Fruit fly (Drosophila melanogaster) whole organism, embryonic: ENCODE results near the gene Hasp.

Experiments used
- ATbp ChIP-seq: fragments of 200-800 bp; sonication (Bioruptor generic); optimal IDR thresholded peaks from 2 replicates; lab custom pipeline; 2017; ENCODE audit warnings: missing biosample characterization, mild to moderate bottlenecking, missing genetic modification characterization, missing genetic modification reagents
- Atf-2 ChIP-seq: fragments of 200-800 bp; sonication (Bioruptor generic); optimal IDR thresholded peaks from 2 replicates; lab custom pipeline; 2016; ENCODE audit warnings: missing biosample characterization, missing genetic modification characterization
- CG10267 ChIP-seq: fragments of 200-800 bp; sonication (Bioruptor generic); optimal IDR thresholded peaks from 2 replicates; lab custom pipeline; 2018; ENCODE audit warnings: missing biosample characterization, mild to moderate bottlenecking, missing genetic modification characterization, moderate library complexity
- CG10366 ChIP-seq: fragments of 200-800 bp; sonication (Bioruptor generic); IDR thresholded peaks from 2 replicates; pipeline ENCODE4 v1.3.6; 2022; ENCODE audit warnings: missing biosample characterization, missing genetic modification characterization
- CG10959 ChIP-seq: fragments of 200-800 bp; sonication (Bioruptor generic); IDR thresholded peaks from 2 replicates; pipeline ENCODE4 v1.3.6; 2022; ENCODE audit warnings: missing biosample characterization, missing genetic modification characterization
- CG11085 ChIP-seq: fragments of 200-800 bp; sonication (Bioruptor generic); IDR thresholded peaks from 2 replicates; pipeline ENCODE4 v1.3.6; 2022; ENCODE audit warnings: missing biosample characterization, missing genetic modification characterization
- CG1603 ChIP-seq: fragments of 200-800 bp; sonication (Bioruptor generic); optimal IDR thresholded peaks from 2 replicates; lab custom pipeline; 2019; ENCODE audit warnings: missing biosample characterization, mild to moderate bottlenecking, missing genetic modification characterization, moderate library complexity
- CG16779 ChIP-seq: fragments of 200-800 bp; sonication (Bioruptor generic); IDR thresholded peaks from 2 replicates; pipeline ENCODE4 v1.3.6; 2022; ENCODE audit warnings: missing biosample characterization, missing genetic modification characterization
- CG17186 ChIP-seq: fragments of 200-800 bp; sonication (Bioruptor generic); optimal IDR thresholded peaks from 3 replicates; lab custom pipeline; 2017; ENCODE audit warnings: missing biosample characterization, missing genetic modification reagents, missing genetic modification characterization
- CG17328 ChIP-seq: fragments of 200-800 bp; sonication (Bioruptor generic); IDR thresholded peaks from 2 replicates; pipeline ENCODE4 v1.3.6; 2022; ENCODE audit warnings: missing biosample characterization, missing genetic modification characterization
- CG17568 ChIP-seq: fragments of 200-800 bp; sonication (Bioruptor generic); optimal IDR thresholded peaks from 2 replicates; lab custom pipeline; 2018; ENCODE audit warnings: missing biosample characterization, mild to moderate bottlenecking, missing genetic modification characterization, moderate library complexity
- CG18011 ChIP-seq: fragments of 200-800 bp; sonication (Bioruptor generic); optimal IDR thresholded peaks from 2 replicates; lab custom pipeline; 2017; ENCODE audit warnings: missing biosample characterization, missing genetic modification characterization, mild to moderate bottlenecking, moderate library complexity, missing genotype
- CG2678 ChIP-seq: fragments of 200-800 bp; sonication (Bioruptor generic); optimal IDR thresholded peaks from 3 replicates; lab custom pipeline; 2019; ENCODE audit warnings: missing biosample characterization, mild to moderate bottlenecking, missing genetic modification characterization, moderate library complexity
- CG31224 ChIP-seq: fragments of 200-800 bp; sonication (Bioruptor generic); IDR thresholded peaks from 2 replicates; pipeline ENCODE4 v1.3.6; 2022; ENCODE audit warnings: missing biosample characterization, missing genetic modification characterization
- CG4282 ChIP-seq: fragments of 200-800 bp; sonication (Bioruptor generic); optimal IDR thresholded peaks from 2 replicates; lab custom pipeline; 2016; ENCODE audit warnings: missing biosample characterization, missing genetic modification characterization
- CG43689 ChIP-seq: fragments of 200-800 bp; sonication (Bioruptor generic); IDR thresholded peaks from 2 replicates; pipeline ENCODE4 v1.3.6; 2022; ENCODE audit warnings: missing biosample characterization, missing genetic modification characterization
- CG5953 ChIP-seq: fragments of 200-800 bp; sonication (Bioruptor generic); IDR thresholded peaks from 2 replicates; pipeline ENCODE4 v1.3.6; 2022; ENCODE audit warnings: missing biosample characterization, missing genetic modification characterization
- CG6689 ChIP-seq: fragments of 200-800 bp; sonication (Bioruptor generic); IDR thresholded peaks from 2 replicates; pipeline ENCODE4 v1.3.6; 2022; ENCODE audit warnings: missing biosample characterization, missing genetic modification characterization
- CG6813 ChIP-seq: fragments of 200-800 bp; sonication (Bioruptor generic); optimal IDR thresholded peaks from 2 replicates; lab custom pipeline; 2017; ENCODE audit warnings: missing biosample characterization, missing genetic modification characterization, mild to moderate bottlenecking, moderate library complexity, missing genetic modification reagents
- CrebB ChIP-seq: fragments of 200-800 bp; sonication (Bioruptor generic); optimal IDR thresholded peaks from 3 replicates; lab custom pipeline; 2018; ENCODE audit warnings: missing biosample characterization, mild to moderate bottlenecking, missing genetic modification characterization
- D ChIP-seq, 2 experiments: fragments of 200-800 bp in 1 of 2; fragments of >200 bp in 1 of 2; sonication (Bioruptor generic) in 1 of 2; optimal IDR thresholded peaks; 2 replicates in 1 of 2; 3 replicates in 1 of 2; lab custom pipeline; 2017; ENCODE audit warnings: mild to moderate bottlenecking in 1 of 2, missing biosample characterization in 1 of 2, missing genetic modification characterization in 1 of 2, missing genetic modification reagents in 1 of 2
- E2f1 ChIP-seq: fragments of 200-800 bp; sonication (Bioruptor generic); IDR thresholded peaks from 2 replicates; pipeline ENCODE4 v1.3.6; 2022; ENCODE audit warnings: missing biosample characterization, missing genetic modification characterization
- Ets97D ChIP-seq: fragments of 200-800 bp; sonication (Bioruptor generic); optimal IDR thresholded peaks from 3 replicates; lab custom pipeline; 2016; ENCODE audit warnings: missing biosample characterization, missing genetic modification characterization
- Fer2 ChIP-seq: fragments of 200-800 bp; sonication (Bioruptor generic); optimal IDR thresholded peaks from 2 replicates; lab custom pipeline; 2018; ENCODE audit warnings: missing biosample characterization, mild to moderate bottlenecking, missing genetic modification characterization, moderate library complexity
- Gug ChIP-seq: fragments of 200-800 bp; sonication (Bioruptor generic); IDR thresholded peaks from 4 replicates; pipeline ENCODE4 v1.3.6; 2022; ENCODE audit warnings: missing biosample characterization, missing genetic modification characterization
- Kr ChIP-seq: fragments of 200-800 bp; sonication (Bioruptor generic); optimal IDR thresholded peaks from 2 replicates; lab custom pipeline; 2017; ENCODE audit warnings: missing biosample characterization, mild to moderate bottlenecking, missing genetic modification characterization
- Optix ChIP-seq: fragments of 200-800 bp; sonication (Bioruptor generic); IDR thresholded peaks from 3 replicates; pipeline ENCODE4 v1.3.6; 2022; ENCODE audit warnings: missing biosample characterization, missing genetic modification characterization
- PHDP ChIP-seq: fragments of 200-800 bp; sonication (Bioruptor generic); optimal IDR thresholded peaks from 3 replicates; lab custom pipeline; 2018; ENCODE audit warnings: missing biosample characterization, mild to moderate bottlenecking, missing genetic modification characterization, moderate library complexity
- Scr ChIP-seq: fragments of 200-800 bp; sonication (Bioruptor generic); IDR thresholded peaks from 2 replicates; pipeline ENCODE4 v1.3.6; 2022; ENCODE audit warnings: missing biosample characterization, missing genetic modification characterization; ENCODE audit not compliant: partially characterized antibody
- amos ChIP-seq: fragments of 200-800 bp; sonication (Bioruptor generic); IDR thresholded peaks from 2 replicates; pipeline ENCODE4 v1.3.6; 2022; ENCODE audit warnings: missing biosample characterization, missing genetic modification characterization; ENCODE audit not compliant: partially characterized antibody
- caup ChIP-seq: fragments of 200-800 bp; sonication (Bioruptor generic); optimal IDR thresholded peaks from 3 replicates; lab custom pipeline; 2017; ENCODE audit warnings: missing biosample characterization, mild to moderate bottlenecking, missing genetic modification characterization, moderate library complexity; ENCODE audit not compliant: severe bottlenecking
- chinmo ChIP-seq: fragments of 200-800 bp; sonication (Bioruptor generic); IDR thresholded peaks from 4 replicates; pipeline ENCODE4 v1.3.6; 2022; ENCODE audit warnings: missing biosample characterization, missing genetic modification characterization; ENCODE audit not compliant: partially characterized antibody
- corto ChIP-seq: fragments of 200-800 bp; sonication (Bioruptor generic); optimal IDR thresholded peaks from 2 replicates; lab custom pipeline; 2016; ENCODE audit warnings: missing biosample characterization, mild to moderate bottlenecking, missing genetic modification characterization, moderate library complexity
- dpn ChIP-seq, 2 experiments: fragments of 200-800 bp; sonication (Bioruptor generic); optimal IDR thresholded peaks; 3 replicates each; lab custom pipeline; 2016; ENCODE audit warnings: missing biosample characterization in 2 of 2, missing genetic modification characterization in 2 of 2
- fd102C ChIP-seq: fragments of 200-800 bp; sonication (Bioruptor generic); optimal IDR thresholded peaks from 2 replicates; lab custom pipeline; 2018; ENCODE audit warnings: missing biosample characterization, mild to moderate bottlenecking, missing genetic modification characterization, moderate library complexity
- fru ChIP-seq: fragments of >200 bp; optimal IDR thresholded peaks from 2 replicates; lab custom pipeline; 2017
- gem ChIP-seq: fragments of 200-800 bp; sonication (Bioruptor generic); optimal IDR thresholded peaks from 2 replicates; lab custom pipeline; 2019; ENCODE audit warnings: missing biosample characterization, mild to moderate bottlenecking, missing genetic modification characterization, moderate library complexity
- h ChIP-seq: fragments of >200 bp; optimal IDR thresholded peaks from 2 replicates; lab custom pipeline; 2017
- ind ChIP-seq: fragments of 200-800 bp; sonication (Bioruptor generic); optimal IDR thresholded peaks from 3 replicates; lab custom pipeline; 2016; ENCODE audit warnings: missing biosample characterization, missing genetic modification characterization
- kay ChIP-seq: fragments of 200-800 bp; sonication (Bioruptor generic); optimal IDR thresholded peaks from 2 replicates; lab custom pipeline; 2016; ENCODE audit warnings: missing biosample characterization, missing genetic modification characterization
- lilli ChIP-seq: fragments of 200-800 bp; sonication (Bioruptor generic); optimal IDR thresholded peaks from 3 replicates; lab custom pipeline; 2016; ENCODE audit warnings: missing biosample characterization, missing genetic modification characterization
- lola ChIP-seq, 3 experiments: fragments of >200 bp in 2 of 3; fragments of 200-800 bp in 1 of 3; sonication (Bioruptor generic) in 1 of 3; optimal IDR thresholded peaks; 2 replicates each; lab custom pipeline; 2017 to 2019; ENCODE audit warnings: missing biosample characterization in 3 of 3, missing genetic modification characterization in 3 of 3, mild to moderate bottlenecking in 1 of 3, moderate library complexity in 1 of 3
- mirr ChIP-seq: fragments of 200-800 bp; sonication (Bioruptor generic); optimal IDR thresholded peaks from 3 replicates; lab custom pipeline; 2018; ENCODE audit warnings: missing biosample characterization, mild to moderate bottlenecking, missing genetic modification characterization
- nau ChIP-seq: fragments of 200-800 bp; sonication (Bioruptor generic); optimal IDR thresholded peaks from 3 replicates; lab custom pipeline; 2017; ENCODE audit warnings: missing biosample characterization, mild to moderate bottlenecking, missing genetic modification characterization, missing genetic modification reagents
- nerfin-1 ChIP-seq: fragments of 200-800 bp; sonication (Bioruptor generic); optimal IDR thresholded peaks from 3 replicates; lab custom pipeline; 2019; ENCODE audit warnings: missing biosample characterization, mild to moderate bottlenecking, missing genetic modification characterization, moderate library complexity
- odd ChIP-seq: fragments of 200-800 bp; sonication (Bioruptor generic); optimal IDR thresholded peaks from 2 replicates; lab custom pipeline; 2017; ENCODE audit warnings: missing biosample characterization, mild to moderate bottlenecking, missing genetic modification characterization
- slp2 ChIP-seq: fragments of 200-800 bp; sonication (Bioruptor generic); optimal IDR thresholded peaks from 2 replicates; lab custom pipeline; 2016; ENCODE audit warnings: missing biosample characterization, missing genetic modification characterization
- ssp ChIP-seq: fragments of 200-800 bp; sonication (Bioruptor generic); IDR thresholded peaks from 2 replicates; pipeline ENCODE4 v1.3.6; 2022; ENCODE audit warnings: missing biosample characterization, missing genetic modification characterization

Gene Hasp

DNA sequence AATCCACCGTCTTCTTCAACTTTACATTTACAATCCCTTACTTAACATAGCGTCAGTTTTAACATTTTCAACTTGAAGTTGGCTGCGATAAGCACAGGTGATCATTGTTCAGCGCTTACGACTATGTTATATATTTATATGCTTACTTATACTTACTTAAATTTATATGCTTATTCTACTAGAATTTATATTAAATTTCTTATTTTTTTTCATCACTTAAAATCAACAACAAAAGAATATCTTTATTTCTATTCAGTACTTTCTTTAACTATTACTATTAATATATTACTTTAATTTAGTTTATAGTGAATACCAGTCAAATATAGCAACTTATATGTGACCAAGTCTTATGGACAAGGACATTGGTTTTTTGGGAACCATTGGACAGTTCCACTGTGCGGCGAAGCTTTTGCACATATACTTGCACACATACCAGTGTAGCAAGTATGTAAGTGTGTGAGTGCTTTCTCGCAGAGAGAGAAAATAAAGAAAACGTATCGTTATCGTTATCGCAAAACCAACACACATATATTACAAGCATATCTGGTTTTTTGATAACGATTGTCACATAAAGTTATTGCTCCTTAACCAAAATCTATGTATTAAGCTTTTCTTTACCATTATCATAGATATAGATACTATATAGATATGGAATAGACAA is at the start of gene Hasp:
Hasp (minus strand) TSS at position 51 of the 661 bp plus-strand sequence.
- TF ChIP-seq Fer2 (tag; lab: Kevin White, UChicago) (no peak), CG6689 (GFP tag; lab: Robert Waterston, UW) (peak; percentile 39; the same call in 1 of the 2 replicates), fru (lab: Kevin White, UChicago) (no peak), nau (no peak), lola (GFP tag; optimal IDR thresholded peaks at IDR 0.05; lab: Kevin White, UChicago) (peak in 1 of 3 experiments; percentile 38), h (no peak), CG10267 (tag; lab: Kevin White, UChicago) (peak; percentile 69), Kr (GFP tag; lab: Kevin White, UChicago) (no peak), gem (tag; lab: Kevin White, UChicago) (no peak), CG2678 (tag; lab: Kevin White, UChicago) (peak; percentile 68), CG5953 (GFP tag; lab: Robert Waterston, UW) (no peak), fd102C (GFP tag; lab: Kevin White, UChicago) (no peak), CG1603 (tag; lab: Kevin White, UChicago) (peak; percentile 37), slp2 (peak; percentile 31), caup (GFP tag; lab: Kevin White, UChicago) (peak; percentile 51), lilli (peak; percentile 47), Ets97D (GFP tag; lab: Kevin White, UChicago) (peak; percentile 55), mirr (GFP tag; lab: Kevin White, UChicago) (peak; percentile 8), Gug (GFP tag; lab: Robert Waterston, UW) (peak; percentile 45; the same call in 2 of the 4 replicates), chinmo (peak; percentile 72; the same call in 1 of the 4 replicates), corto (GFP tag; lab: Kevin White, UChicago) (no peak), CG10366 (GFP tag; lab: Robert Waterston, UW) (peak; percentile 17; the same call in 1 of the 2 replicates), CG10959 (GFP tag; lab: Robert Waterston, UW) (no peak), PHDP (tag; lab: Kevin White, UChicago) (peak; percentile 61), CG17186 (GFP tag; lab: Kevin White, UChicago) (no peak), Scr (GFP tag; lab: Robert Waterston, UW) (peak; percentile 60), amos (GFP tag; lab: Robert Waterston, UW) (peak; percentile 53; the same call in 1 of the 2 replicates), CG6813 (peak; percentile 12), Optix (GFP tag; lab: Robert Waterston, UW) (no peak), CG43689 (GFP tag; lab: Robert Waterston, UW) (no peak), nerfin-1 (tag; lab: Kevin White, UChicago) (peak; percentile 40), CG17568 (GFP tag; lab: Kevin White, UChicago) (no peak), odd (no peak), D (optimal IDR thresholded peaks at IDR 0.05; lab: Kevin White, UChicago) (no peak), D (GFP tag; optimal IDR thresholded peaks at IDR 0.05; lab: Kevin White, UChicago) (peak; percentile 44), ATbp (GFP tag; lab: Kevin White, UChicago) (peak; percentile 44), dpn (GFP tag; optimal IDR thresholded peaks at IDR 0.05; lab: Kevin White, UChicago) (peak in 1 of 2 experiments; percentile 62), CrebB (no peak), ind (GFP tag; lab: Kevin White, UChicago) (peak; percentile 62), E2f1 (GFP tag; lab: Robert Waterston, UW) (no peak), CG4282 (GFP tag; lab: Kevin White, UChicago) (no peak), Atf-2 (GFP tag; lab: Kevin White, UChicago) (no peak), CG31224 (GFP tag; lab: Robert Waterston, UW) (peak; percentile 50; the same call in 1 of the 2 replicates), CG16779 (no peak), CG11085 (GFP tag; lab: Robert Waterston, UW) (no peak), CG18011 (GFP tag; lab: Kevin White, UChicago) (peak; percentile 12), ssp (GFP tag; lab: Robert Waterston, UW) (0 out of 2 replicates have a peak, but pooled peaks have one; percentile 23), CG17328 (GFP tag; lab: Robert Waterston, UW) (peak; percentile 29; the same call in 1 of the 2 replicates), kay (peak; percentile 12)
